Worm (Caenorhabditis elegans): ENCODE measurements around the gene mxl-3.

- TF ChIP-seq aly-2 (tag; optimal IDR thresholded peaks at IDR 0.05) (no peak), peb-1 (tag; optimal IDR thresholded peaks at IDR 0.05) (no peak), snpc-4 (tag; optimal IDR thresholded peaks at IDR 0.05) (no peak), mdl-1 (tag; optimal IDR thresholded peaks at IDR 0.05) (no peak), nhr-12 (tag; optimal IDR thresholded peaks at IDR 0.05) (no peak), unc-39 (tag; optimal IDR thresholded peaks at IDR 0.05) (no peak), alr-1 (tag; optimal IDR thresholded peaks at IDR 0.05) (no peak), unc-62 (GFP tag; optimal IDR thresholded peaks at IDR 0.05) (no peak), ceh-16 (tag; optimal IDR thresholded peaks at IDR 0.05) (no peak), egl-27 (tag; optimal IDR thresholded peaks at IDR 0.05) (no peak), zag-1 (tag; optimal IDR thresholded peaks at IDR 0.05) (no peak), ceh-82 (tag; optimal IDR thresholded peaks at IDR 0.05) (no peak)
These were observed 3.4 kb downstream of the mxl-3 start for ce11 chrX:13347251-13347650.
